Fruit fly (Drosophila melanogaster) Kc167 (cell line): ENCODE data around the gene CG31274.
"Not testable (repeated sequence)": the region's sequence is repeated elsewhere in the genome, so short reads cannot be mapped to it uniquely, and the experiment has no call there.

Source experiments
- Myc ChIP-seq: fragments of >200 bp; optimal IDR thresholded peaks from 2 replicates; lab custom pipeline; 2017; ENCODE audit warnings: missing external identifiers
- Sin3A ChIP-seq: fragments of >200 bp; optimal IDR thresholded peaks from 2 replicates; lab custom pipeline; 2018; ENCODE audit warnings: missing external identifiers
- h ChIP-seq: fragments of >200 bp; optimal IDR thresholded peaks from 3 replicates; lab custom pipeline; 2018; ENCODE audit warnings: missing external identifiers
- insv ChIP-seq: fragments of >200 bp; optimal IDR thresholded peaks from 3 replicates; lab custom pipeline; 2018; ENCODE audit warnings: missing external identifiers
- psq ChIP-seq: fragments of >200 bp; optimal IDR thresholded peaks from 2 replicates; lab custom pipeline; 2017; ENCODE audit warnings: missing external identifiers
- ttk ChIP-seq: sonication (Bioruptor generic); optimal IDR thresholded peaks from 2 replicates; lab custom pipeline; 2017; ENCODE audit warnings: missing external identifiers

CG31274 gene

dm6 chr3R:16988514-16988913 is 4.3 kb upstream of the CG31274 start, which contains the start of gene MESK4:
Gene MESK4, plus strand, starts transcription at chr3R:16988814.
- not testable (repeated sequence) for TF ChIP-seq psq, Myc, insv (lab: Kevin White, UChicago)

dm6 chr3R:16991781-16992180 is 1.0 kb upstream of the CG31274 start, which contains the start of gene EMC2B:
Gene EMC2B, minus strand, starts transcription at chr3R:16991878.
- TF ChIP-seq ttk (no peak), psq (lab: Kevin White, UChicago) (no peak), Sin3A (no peak), h (no peak), Myc (lab: Kevin White, UChicago) (no peak), insv (lab: Kevin White, UChicago) (no peak)

- TF ChIP-seq psq (lab: Kevin White, UChicago) (no peak), Myc (lab: Kevin White, UChicago) (no peak), Sin3A (no peak), ttk (no peak), insv (lab: Kevin White, UChicago) (no peak), h (no peak)
Observed at dm6 chr3R:16996059-16996959, 3.5 kb downstream of the CG31274 start, which contains the start of the genes EMC2A and CG3534. Gene EMC2A, minus strand, starts transcription at chr3R:16996071. Gene CG3534, plus strand, starts transcription at chr3R:16996446.

dm6 chr3R:17002218-17003110 is 9.6 kb downstream of the CG31274 start, which contains the start of the genes Sf3a1 and Irc:
Gene Sf3a1, minus strand, starts transcription at chr3R:17002355.
Gene Irc, plus strand, starts transcription at chr3R:17002875.
- no peak for TF ChIP-seq ttk

- TF ChIP-seq Myc (lab: Kevin White, UChicago) (no peak), h (no peak), insv (lab: Kevin White, UChicago) (no peak), psq (lab: Kevin White, UChicago) (no peak), ttk (no peak), Sin3A (no peak)
Observed at dm6 chr3R:17003468-17003867, 10.7 kb downstream of the CG31274 start.

DNA sequence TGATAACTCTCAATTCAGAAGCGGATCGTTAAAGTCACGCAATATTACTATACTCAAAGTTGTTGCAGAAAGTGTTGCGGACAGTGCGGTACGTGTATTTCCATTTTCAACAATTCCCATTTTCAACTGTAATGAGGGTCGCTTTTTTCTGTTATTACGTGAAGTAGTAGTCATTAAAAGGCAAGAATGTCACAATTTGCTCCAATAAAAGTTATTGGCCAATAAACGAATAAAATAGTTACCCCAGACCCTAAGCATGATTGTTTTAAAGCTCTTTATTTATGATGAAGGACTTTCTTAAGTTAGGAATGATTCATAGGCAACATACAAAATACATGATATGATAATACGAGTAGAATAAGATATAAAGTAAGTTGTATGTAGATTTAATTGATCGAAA is 14.5 kb downstream of the CG31274 start:
- TF ChIP-seq Myc (lab: Kevin White, UChicago) = no peak

DNA sequence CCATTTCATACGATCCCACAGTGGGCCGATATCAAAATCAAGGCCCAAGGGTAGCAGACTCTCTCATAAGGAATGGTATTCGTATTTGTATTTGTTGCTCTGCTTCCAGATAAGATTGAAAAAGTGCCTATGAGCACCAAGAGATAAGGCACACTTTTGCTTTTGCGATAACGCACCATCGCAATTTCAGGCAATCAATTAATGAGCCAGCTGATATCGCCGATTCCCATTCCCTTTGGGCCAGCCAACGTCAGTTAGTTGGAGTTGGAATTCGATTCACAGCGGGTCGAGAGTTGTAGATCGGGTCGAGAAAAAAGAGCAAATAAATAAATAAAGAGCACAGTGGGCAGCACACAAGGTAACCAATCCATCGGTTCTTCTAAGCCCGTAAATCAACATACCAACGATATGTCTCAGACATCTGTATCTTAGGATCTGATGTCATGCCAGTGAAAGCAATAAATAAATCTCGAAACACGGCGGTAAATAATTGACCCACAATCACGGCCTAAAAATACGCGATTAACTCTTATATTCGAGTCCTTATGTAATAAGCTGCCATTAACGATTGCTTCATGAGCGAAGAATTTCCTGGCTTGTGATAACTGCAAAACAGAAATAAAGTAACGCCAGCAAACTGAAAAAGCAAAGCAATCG is 15.3 kb downstream of the CG31274 start, which contains the start of gene CG8907:
TSS of gene CG8907 (plus strand) at position 252 of the 657 bp plus-strand sequence.
- TF ChIP-seq Sin3A (no peak), ttk (no peak), psq (lab: Kevin White, UChicago) (no peak), h (no peak), Myc (lab: Kevin White, UChicago) (no peak), insv (lab: Kevin White, UChicago) (no peak)

DNA sequence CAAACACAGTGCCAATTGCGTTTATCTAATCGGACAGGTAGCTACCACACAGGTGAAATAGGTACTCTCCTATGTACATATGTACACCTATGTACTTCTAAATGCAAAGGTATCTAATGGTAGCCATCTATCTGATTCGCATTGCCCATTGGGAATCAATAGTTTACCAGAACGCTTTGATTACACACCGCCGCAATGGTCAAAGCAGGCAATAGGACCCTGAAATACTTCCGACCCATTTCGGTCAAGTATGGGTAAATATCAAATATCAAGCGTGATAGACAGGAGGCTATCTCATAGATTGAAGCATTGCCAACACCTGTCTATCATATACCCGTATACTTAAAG is 15.8 kb downstream of the CG31274 start:
- no peak for TF ChIP-seq Sin3A
- no peak for TF ChIP-seq insv (lab: Kevin White, UChicago)
- no peak for TF ChIP-seq ttk
- no peak for TF ChIP-seq psq (lab: Kevin White, UChicago)
- no peak for TF ChIP-seq Myc (lab: Kevin White, UChicago)
- no peak for TF ChIP-seq h

- no peak for TF ChIP-seq Sin3A
- no peak for TF ChIP-seq h
- TF ChIP-seq ttk = no peak
- no peak for TF ChIP-seq insv (lab: Kevin White, UChicago)
- no peak for TF ChIP-seq Myc (lab: Kevin White, UChicago)
Observed at dm6 chr3R:17014276-17014675, 21.5 kb downstream of the CG31274 start, which contains the start of gene Pxd. Gene Pxd, plus strand, starts transcription at chr3R:17014576.

DNA sequence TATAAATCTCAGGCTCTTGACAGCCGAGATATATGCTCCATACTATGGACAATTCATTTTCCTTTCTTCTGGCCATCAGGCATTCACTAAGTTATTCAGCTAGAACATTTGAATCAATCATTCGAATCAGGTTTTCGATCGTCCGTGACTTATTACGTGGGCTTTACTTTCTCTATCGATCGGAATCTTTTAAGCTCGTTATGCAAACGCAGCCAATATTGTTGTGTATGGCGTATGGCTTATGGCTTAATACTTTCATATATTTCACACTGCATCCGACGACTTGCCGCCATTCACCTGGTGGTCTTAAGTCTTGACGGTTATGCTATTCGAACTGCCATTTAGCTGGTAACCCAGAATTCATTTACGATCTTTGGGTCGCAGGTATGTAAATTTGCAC is 23.4 kb downstream of the CG31274 start:
- TF ChIP-seq Sin3A = no peak
- TF ChIP-seq ttk = no peak
- TF ChIP-seq h = no peak
- TF ChIP-seq insv (lab: Kevin White, UChicago) = no peak
- no peak for TF ChIP-seq Myc (lab: Kevin White, UChicago)
- TF ChIP-seq psq (lab: Kevin White, UChicago) = no peak

DNA sequence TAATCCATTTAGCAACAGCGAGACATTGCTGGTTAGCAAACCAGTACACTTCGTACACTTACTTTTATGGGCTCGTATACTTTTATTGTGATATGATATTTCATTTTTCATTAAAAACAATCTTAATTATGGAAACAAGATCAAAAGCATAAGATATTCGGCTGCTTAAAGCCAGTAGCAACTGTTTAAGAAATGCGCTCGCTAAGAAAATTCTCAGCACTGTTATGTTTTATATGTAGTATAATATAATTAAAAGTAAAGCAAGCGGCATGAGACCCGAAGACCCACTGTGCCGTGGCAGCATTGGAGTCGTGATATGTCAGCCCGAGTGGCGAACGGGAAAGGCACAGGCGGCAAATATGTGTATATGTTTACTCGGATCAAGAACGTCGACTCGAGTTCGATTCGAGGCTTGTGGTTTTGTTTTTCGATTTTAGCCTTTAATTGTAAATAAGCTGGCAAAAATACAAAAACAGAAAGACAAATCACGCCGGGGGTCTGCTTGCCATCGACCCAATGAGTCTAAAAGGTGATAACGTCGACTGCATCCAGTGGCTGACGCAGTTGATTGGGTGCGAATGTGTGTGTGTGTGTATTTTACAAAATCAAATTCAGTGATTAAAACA is 26.2 kb downstream of the CG31274 start:
- no peak for TF ChIP-seq Sin3A
- TF ChIP-seq h = no peak
- TF ChIP-seq insv (lab: Kevin White, UChicago) = no peak
- TF ChIP-seq Myc (lab: Kevin White, UChicago) = no peak
- no peak for TF ChIP-seq psq (lab: Kevin White, UChicago)
- no peak for TF ChIP-seq ttk

- TF ChIP-seq ttk (no peak), Myc (lab: Kevin White, UChicago) (no peak), insv (lab: Kevin White, UChicago) (no peak), Sin3A (no peak), psq (lab: Kevin White, UChicago) (no peak), h (no peak)
Observed at dm6 chr3R:17020956-17021355, 28.1 kb downstream of the CG31274 start, which contains the start of gene Adsl. Gene Adsl, minus strand, starts transcription at chr3R:17021120.
